Worm (Caenorhabditis elegans): ENCODE data around the gene mcm-3AP.

The mcm-3AP gene

DNA sequence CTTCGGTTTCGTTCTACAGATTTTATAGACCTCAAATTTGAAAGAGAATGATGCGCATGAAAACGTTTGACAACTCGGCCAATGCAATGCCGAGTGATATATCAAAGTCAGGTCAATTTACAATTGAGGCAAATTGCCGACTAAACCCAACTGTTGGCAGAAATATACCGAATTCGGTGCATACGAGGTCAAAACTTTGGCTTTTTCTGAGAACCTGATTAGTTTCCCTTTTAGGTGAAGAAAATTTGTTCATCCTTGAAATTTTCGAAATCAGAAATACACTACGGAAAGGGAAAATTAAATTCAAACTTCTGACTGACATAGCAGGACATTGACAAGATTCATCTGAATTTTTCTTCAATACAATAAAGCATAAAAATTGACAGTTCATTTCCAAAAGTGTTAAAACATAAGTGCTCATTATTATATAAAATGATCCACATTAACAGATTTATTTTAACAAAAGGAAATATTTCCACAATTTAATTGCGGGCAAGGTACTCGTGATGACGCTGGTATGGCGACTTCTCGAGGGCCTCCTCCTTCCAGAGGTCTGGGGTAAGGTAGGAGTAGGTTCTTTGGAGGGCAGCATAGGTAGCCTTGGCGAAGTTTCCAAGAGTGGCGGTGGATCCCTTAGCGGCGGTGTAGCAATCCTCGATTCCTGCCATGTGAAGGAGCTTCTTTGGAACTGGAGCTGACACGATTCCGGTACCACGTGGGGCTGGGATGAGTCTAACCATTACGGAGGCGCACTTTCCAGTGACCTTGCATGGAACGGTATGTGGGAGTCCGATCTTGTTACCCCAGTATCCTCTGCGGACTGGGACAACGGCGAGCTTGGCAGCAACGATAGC is 23.3 kb upstream of the mcm-3AP start:
- no peak for TF ChIP-seq zag-1 (tag; optimal IDR thresholded peaks at IDR 0.05)
- TF ChIP-seq nhr-77 (tag; optimal IDR thresholded peaks at IDR 0.05) = no peak
- TF ChIP-seq snpc-4 (tag; optimal IDR thresholded peaks at IDR 0.05) = no peak
- TF ChIP-seq elt-3 (tag; optimal IDR thresholded peaks at IDR 0.05) = no peak
- no peak for TF ChIP-seq unc-62 (GFP tag; optimal IDR thresholded peaks at IDR 0.05)
- no peak for TF ChIP-seq elt-1 (tag; optimal IDR thresholded peaks at IDR 0.05)
- TF ChIP-seq unc-39 (tag; optimal IDR thresholded peaks at IDR 0.05) = no peak
- TF ChIP-seq ztf-11 (tag; optimal IDR thresholded peaks at IDR 0.05) = no peak
- no peak for TF ChIP-seq ztf-4 (tag; optimal IDR thresholded peaks at IDR 0.05)

ce11 chrIV:7926102-7926840 is 22.2 kb upstream of the mcm-3AP start, which contains the start of gene rps-2:
rps-2 (minus strand) TSS chrIV:7926391.
- peak; percentile 10 for TF ChIP-seq nhr-129 (tag; optimal IDR thresholded peaks at IDR 0.05)
- TF ChIP-seq R02D3.7 (tag; optimal IDR thresholded peaks at IDR 0.05) = no peak
- TF ChIP-seq C34F6.9 (tag; optimal IDR thresholded peaks at IDR 0.05) = peak; percentile 50
- TF ChIP-seq fos-1 (tag; optimal IDR thresholded peaks at IDR 0.05) = peak; percentile 1
- peak in 1 of 2 experiments; percentile 32 for TF ChIP-seq lsy-2 (tag; optimal IDR thresholded peaks at IDR 0.05)
- no peak for TF ChIP-seq nhr-10 (tag; optimal IDR thresholded peaks at IDR 0.05)
- no peak for TF ChIP-seq nhr-237 (tag; optimal IDR thresholded peaks at IDR 0.05)
- peak; percentile 28 for TF ChIP-seq lin-13 (GFP tag; optimal IDR thresholded peaks at IDR 0.05)
- TF ChIP-seq ama-1 (optimal IDR thresholded peaks at IDR 0.05) = no peak
- no peak for TF ChIP-seq lin-39 (tag; optimal IDR thresholded peaks at IDR 0.05)

- no peak for TF ChIP-seq blmp-1 (tag; optimal IDR thresholded peaks at IDR 0.05; ENCODE audit: insufficient read depth)
- TF ChIP-seq ceh-82 (tag; optimal IDR thresholded peaks at IDR 0.05) = no peak
- TF ChIP-seq gmeb-1 (tag; optimal IDR thresholded peaks at IDR 0.05) = no peak
- TF ChIP-seq nhr-12 (tag; optimal IDR thresholded peaks at IDR 0.05) = no peak
- TF ChIP-seq alr-1 (tag; optimal IDR thresholded peaks at IDR 0.05) = no peak
- no peak for TF ChIP-seq mab-5 (tag; optimal IDR thresholded peaks at IDR 0.05)
Observed at ce11 chrIV:7927218-7927617, 21.3 kb upstream of the mcm-3AP start, which contains the start of gene C49H3.12. C49H3.12 (minus strand) TSS chrIV:7927318.

DNA sequence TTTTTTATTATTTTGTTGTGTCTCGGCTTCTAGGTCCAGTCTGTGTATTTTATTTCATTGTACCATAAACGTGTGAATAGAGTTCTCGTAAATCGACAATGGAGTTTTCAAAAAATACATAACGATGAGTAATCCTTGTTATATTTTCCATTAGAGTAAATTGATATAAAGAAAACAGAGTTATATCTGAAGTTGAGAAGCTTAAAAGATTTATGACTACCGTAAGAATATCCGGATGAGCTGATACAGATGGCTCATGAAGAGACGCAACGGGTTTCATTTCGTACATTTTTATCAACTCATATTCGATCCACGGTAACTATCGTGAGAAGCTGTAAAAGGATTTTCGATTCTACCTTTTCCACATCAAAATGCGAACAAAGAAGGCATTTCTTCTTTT is 20.6 kb upstream of the mcm-3AP start, which contains the start of gene gcy-8:
Gene gcy-8 (plus strand): TSS at position 301 of the 400 bp plus-strand sequence.
- TF ChIP-seq nhr-237 (tag; optimal IDR thresholded peaks at IDR 0.05) (no peak), Y55F3AM.14 (GFP tag; optimal IDR thresholded peaks at IDR 0.05) (no peak), peb-1 (tag; optimal IDR thresholded peaks at IDR 0.05) (no peak), nhr-129 (tag; optimal IDR thresholded peaks at IDR 0.05) (no peak), nhr-77 (tag; optimal IDR thresholded peaks at IDR 0.05) (no peak), unc-55 (GFP tag; optimal IDR thresholded peaks at IDR 0.05) (no peak), nhr-12 (tag; optimal IDR thresholded peaks at IDR 0.05) (no peak), zag-1 (tag; optimal IDR thresholded peaks at IDR 0.05) (no peak), sma-3 (GFP tag; optimal IDR thresholded peaks at IDR 0.05) (no peak), nhr-21 (tag; optimal IDR thresholded peaks at IDR 0.05) (no peak), lin-11 (tag; optimal IDR thresholded peaks at IDR 0.05) (no peak), C34F6.9 (tag; optimal IDR thresholded peaks at IDR 0.05) (no peak), dmd-4 (tag; optimal IDR thresholded peaks at IDR 0.05) (no peak), R02D3.7 (tag; optimal IDR thresholded peaks at IDR 0.05) (no peak), unc-62 (GFP tag; optimal IDR thresholded peaks at IDR 0.05) (no peak), egl-27 (tag; optimal IDR thresholded peaks at IDR 0.05) (no peak), aly-2 (tag; optimal IDR thresholded peaks at IDR 0.05) (no peak)

DNA sequence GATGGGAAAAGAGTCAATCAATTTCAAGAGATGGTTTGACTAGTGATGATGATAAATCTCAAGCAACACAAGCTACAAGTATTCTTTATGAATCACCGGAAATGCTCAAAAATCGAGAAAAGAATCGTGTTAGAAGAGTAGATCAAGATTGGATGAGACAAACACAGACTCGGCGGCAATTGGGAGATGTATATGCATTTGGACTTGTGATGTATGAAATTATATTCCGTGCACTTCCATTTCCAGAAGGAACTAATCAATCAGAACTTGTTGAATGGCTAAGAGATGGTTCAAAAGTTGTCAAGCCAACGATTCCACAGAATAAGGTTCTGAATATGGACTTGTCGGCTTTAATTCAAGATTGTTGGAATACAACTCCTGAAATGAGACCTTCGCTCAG is 16.6 kb upstream of the mcm-3AP start:
- TF ChIP-seq ZK546.5 (tag; optimal IDR thresholded peaks at IDR 0.05) (no peak), dmd-4 (tag; optimal IDR thresholded peaks at IDR 0.05) (no peak), mbf-1 (tag; optimal IDR thresholded peaks at IDR 0.05) (no peak), peb-1 (tag; optimal IDR thresholded peaks at IDR 0.05) (no peak), unc-39 (tag; optimal IDR thresholded peaks at IDR 0.05) (no peak), F13H6.1 (tag; optimal IDR thresholded peaks at IDR 0.05) (no peak), snpc-4 (tag; optimal IDR thresholded peaks at IDR 0.05) (no peak), nhr-11 (tag; optimal IDR thresholded peaks at IDR 0.05) (no peak), unc-55 (GFP tag; optimal IDR thresholded peaks at IDR 0.05) (no peak), blmp-1 (tag; optimal IDR thresholded peaks at IDR 0.05; ENCODE audit: insufficient read depth) (no peak), lsy-2 (tag; optimal IDR thresholded peaks at IDR 0.05) (no peak)
